Worm (Caenorhabditis elegans) whole organism, midembryonic: Measurements from ENCODE around the gene Y59A8B.21.

ENCODE experiments used
- ref-1 ChIP-seq: fragments of 200-800 bp; sonication (Bioruptor generic); conservative IDR thresholded peaks from 2 replicates; pipeline ENCODE4 v1.3.6; 2022; ENCODE audit warnings: missing genetic modification reagents, missing genetic modification characterization, missing compliant biosample characterization
- tab-1 ChIP-seq: fragments of 200-800 bp; sonication (Bioruptor generic); IDR thresholded peaks from 2 replicates; pipeline ENCODE4 v1.3.6; 2022; ENCODE audit warnings: missing genetic modification characterization, missing compliant biosample characterization
- ztf-23 ChIP-seq: fragments of 200-800 bp; sonication (Bioruptor generic); IDR thresholded peaks from 2 replicates; pipeline ENCODE4 v1.3.6; 2022; ENCODE audit warnings: missing genetic modification reagents, missing genetic modification characterization, missing compliant biosample characterization

- no peak for TF ChIP-seq ref-1
- TF ChIP-seq ztf-23, result no peak
- TF ChIP-seq tab-1 (GFP tag; lab: Robert Waterston, UW), result no peak
These were observed 57.2 kb downstream of the Y59A8B.21 start, which contains the start of gene ebp-1 for ce11 chrV:18043271-18043670.
